Worm (Caenorhabditis elegans) whole organism, L1 larva: ENCODE data around the gene ekl-5.

ENCODE experiments used
- C04F5.9 ChIP-seq: sonication (generic microtip); optimal IDR thresholded peaks from 2 replicates; lab custom pipeline; 2016; ENCODE audit warnings: missing genetic modification characterization, missing compliant biosample characterization
- C16A3.4 ChIP-seq: fragments of 150-350 bp; optimal IDR thresholded peaks from 2 replicates; lab custom pipeline; 2014; ENCODE audit warnings: missing biosample characterization, missing genetic modification characterization
- alr-1 ChIP-seq: fragments of 200-800 bp; sonication (Bioruptor generic); optimal IDR thresholded peaks from 2 replicates; lab custom pipeline; 2018; ENCODE audit warnings: borderline replicate concordance, mild to moderate bottlenecking, missing genetic modification characterization, missing compliant biosample characterization
- aly-2 ChIP-seq: fragments of 150-350 bp; optimal IDR thresholded peaks from 2 replicates; lab custom pipeline; 2014; ENCODE audit warnings: missing biosample characterization, missing genetic modification characterization
- ceh-82 ChIP-seq, 3 experiments: fragments of 150-350 bp in 1 of 3; sonication (generic microtip) in 2 of 3; optimal IDR thresholded peaks; 2 replicates each; lab custom pipeline; 2014 to 2017; ENCODE audit warnings: missing biosample characterization in 3 of 3, missing genetic modification characterization in 3 of 3
- dpl-1 ChIP-seq, 3 experiments: fragments of 150-350 bp in 2 of 3; sonication (generic microtip) in 1 of 3; optimal IDR thresholded peaks; 2 replicates each; lab custom pipeline; 2014 to 2017; ENCODE audit warnings: missing biosample characterization in 3 of 3, missing genetic modification characterization in 3 of 3, missing genetic modification reagents in 3 of 3
- dsc-1 ChIP-seq: sonication (generic microtip); optimal IDR thresholded peaks from 2 replicates; lab custom pipeline; 2016; ENCODE audit warnings: mild to moderate bottlenecking, missing genetic modification characterization, missing compliant biosample characterization
- egl-13 ChIP-seq: sonication (generic microtip); optimal IDR thresholded peaks from 2 replicates; lab custom pipeline; 2016; ENCODE audit warnings: missing genotype, missing genetic modification reagents, missing genetic modification characterization, missing compliant biosample characterization
- egl-27 ChIP-seq, 2 experiments: fragments of 150-350 bp in 1 of 2; sonication (generic microtip); optimal IDR thresholded peaks; 3 replicates each; lab custom pipeline; 2017 to 2018; ENCODE audit warnings: missing biosample characterization in 2 of 2, missing genetic modification characterization in 2 of 2, missing genetic modification reagents in 2 of 2
- elt-2 ChIP-seq: sonication (generic microtip); optimal IDR thresholded peaks from 2 replicates; lab custom pipeline; 2016; ENCODE audit warnings: missing genetic modification characterization, mild to moderate bottlenecking, inconsistent platforms, missing compliant biosample characterization, missing genetic modification reagents
- ets-5 ChIP-seq: fragments of 200-800 bp; sonication (Bioruptor generic); IDR thresholded peaks from 2 replicates; pipeline ENCODE4 v1.3.6; 2022; ENCODE audit warnings: missing genetic modification characterization, missing compliant biosample characterization
- fkh-4 ChIP-seq: sonication (generic microtip); optimal IDR thresholded peaks from 2 replicates; lab custom pipeline; 2016; ENCODE audit warnings: missing compliant biosample characterization, missing genetic modification characterization, borderline replicate concordance
- fkh-8 ChIP-seq: sonication (generic microtip); optimal IDR thresholded peaks from 2 replicates; lab custom pipeline; 2016; ENCODE audit warnings: mild to moderate bottlenecking, missing genetic modification characterization, missing compliant biosample characterization
- fos-1 ChIP-seq: fragments of 150-350 bp; optimal IDR thresholded peaks from 2 replicates; lab custom pipeline; 2014; ENCODE audit warnings: missing biosample characterization, missing genetic modification characterization
- grh-1 ChIP-seq: fragments of 200-800 bp; sonication (Bioruptor generic); IDR thresholded peaks from 2 replicates; pipeline ENCODE4 v1.3.6; 2022; ENCODE audit warnings: missing genetic modification reagents, missing genetic modification characterization, missing compliant biosample characterization
- hlh-17 ChIP-seq: fragments of 200-800 bp; sonication (Bioruptor generic); optimal IDR thresholded peaks from 2 replicates; lab custom pipeline; 2018; ENCODE audit warnings: missing genetic modification characterization, mild to moderate bottlenecking, missing compliant biosample characterization, moderate library complexity, borderline replicate concordance
- hlh-4 ChIP-seq: sonication (generic microtip); optimal IDR thresholded peaks from 2 replicates; lab custom pipeline; 2016; ENCODE audit warnings: mild to moderate bottlenecking, missing genetic modification characterization, missing compliant biosample characterization
- irx-1 ChIP-seq: sonication (generic microtip); optimal IDR thresholded peaks from 2 replicates; lab custom pipeline; 2016; ENCODE audit warnings: missing genetic modification characterization, missing compliant biosample characterization
- jun-1 ChIP-seq: fragments of 150-350 bp; optimal IDR thresholded peaks from 2 replicates; lab custom pipeline; 2014; ENCODE audit warnings: missing biosample characterization, missing genetic modification reagents, missing genetic modification characterization
- lin-13 ChIP-seq: fragments of 150-350 bp; optimal IDR thresholded peaks from 2 replicates; lab custom pipeline; 2014; ENCODE audit warnings: missing biosample characterization, missing genetic modification reagents, missing genetic modification characterization
- lin-14 ChIP-seq: fragments of 200-800 bp; sonication (Bioruptor generic); optimal IDR thresholded peaks from 2 replicates; lab custom pipeline; 2018; ENCODE audit warnings: mild to moderate bottlenecking, missing genetic modification characterization, moderate library complexity, missing compliant biosample characterization
- lir-3 ChIP-seq: sonication (generic microtip); optimal IDR thresholded peaks from 2 replicates; lab custom pipeline; 2016; ENCODE audit warnings: mild to moderate bottlenecking, missing genetic modification characterization, moderate library complexity, missing compliant biosample characterization; ENCODE audit not compliant: poor library complexity
- mab-9 ChIP-seq: fragments of 200-800 bp; sonication (Bioruptor generic); IDR thresholded peaks from 2 replicates; pipeline ENCODE4 v1.3.6; 2022; ENCODE audit warnings: missing genetic modification reagents, missing genetic modification characterization, missing compliant biosample characterization
- mef-2 ChIP-seq: fragments of 150-350 bp; optimal IDR thresholded peaks from 2 replicates; lab custom pipeline; 2014; ENCODE audit warnings: missing biosample characterization, missing genetic modification characterization
- mep-1 ChIP-seq: fragments of 150-350 bp; optimal IDR thresholded peaks from 2 replicates; lab custom pipeline; 2014; ENCODE audit warnings: missing biosample characterization, missing genetic modification characterization
- nhr-11 ChIP-seq: fragments of 150-350 bp; optimal IDR thresholded peaks from 2 replicates; lab custom pipeline; 2014; ENCODE audit warnings: missing biosample characterization, missing genetic modification characterization
- nhr-20 ChIP-seq: sonication (generic microtip); optimal IDR thresholded peaks from 2 replicates; lab custom pipeline; 2016; ENCODE audit warnings: mild to moderate bottlenecking, missing genetic modification characterization, missing compliant biosample characterization
- nhr-237 ChIP-seq: fragments of 150-350 bp; optimal IDR thresholded peaks from 2 replicates; lab custom pipeline; 2014; ENCODE audit warnings: missing biosample characterization, missing genetic modification characterization
- nhr-28 ChIP-seq: fragments of 150-350 bp; optimal IDR thresholded peaks from 2 replicates; lab custom pipeline; 2014; ENCODE audit warnings: missing biosample characterization, missing genetic modification characterization
- nhr-47 ChIP-seq: sonication (generic microtip); optimal IDR thresholded peaks from 2 replicates; lab custom pipeline; 2016; ENCODE audit warnings: mild to moderate bottlenecking, missing genetic modification characterization, moderate library complexity, missing compliant biosample characterization
- nhr-71 ChIP-seq: sonication (generic microtip); optimal IDR thresholded peaks from 2 replicates; lab custom pipeline; 2016; ENCODE audit warnings: mild to moderate bottlenecking, missing genetic modification characterization, moderate library complexity, missing compliant biosample characterization
- nhr-77 ChIP-seq: fragments of 150-350 bp; optimal IDR thresholded peaks from 2 replicates; lab custom pipeline; 2014; ENCODE audit warnings: missing biosample characterization, missing genetic modification characterization
- pag-3 ChIP-seq: sonication (generic microtip); optimal IDR thresholded peaks from 2 replicates; lab custom pipeline; 2017; ENCODE audit warnings: missing genetic modification characterization, mild to moderate bottlenecking, missing compliant biosample characterization, antibody characterized with exemption, borderline replicate concordance; ENCODE audit not compliant: insufficient read depth
- pax-3 ChIP-seq: fragments of 200-800 bp; sonication (Bioruptor generic); optimal IDR thresholded peaks from 2 replicates; lab custom pipeline; 2018; ENCODE audit warnings: mild to moderate bottlenecking, missing genetic modification characterization, moderate library complexity, missing compliant biosample characterization
- pqm-1 ChIP-seq: sonication (generic microtip); optimal IDR thresholded peaks from 3 replicates; lab custom pipeline; 2017; ENCODE audit warnings: missing biosample characterization, missing genetic modification characterization
- skn-1 ChIP-seq: fragments of 150-350 bp; optimal IDR thresholded peaks from 2 replicates; lab custom pipeline; 2014; ENCODE audit warnings: missing biosample characterization, missing genetic modification characterization
- snpc-4 ChIP-seq: fragments of 150-350 bp; optimal IDR thresholded peaks from 2 replicates; lab custom pipeline; 2014; ENCODE audit warnings: missing biosample characterization, missing genetic modification characterization
- sox-4 ChIP-seq: sonication (generic microtip); optimal IDR thresholded peaks from 2 replicates; lab custom pipeline; 2016; ENCODE audit warnings: missing genetic modification characterization, missing compliant biosample characterization
- sptf-1 ChIP-seq: fragments of 150-350 bp; optimal IDR thresholded peaks from 2 replicates; lab custom pipeline; 2014; ENCODE audit warnings: missing biosample characterization, missing genetic modification characterization
- swsn-7 ChIP-seq: sonication (generic microtip); optimal IDR thresholded peaks from 2 replicates; lab custom pipeline; 2016; ENCODE audit warnings: missing genetic modification characterization, missing compliant biosample characterization
- tbx-2 ChIP-seq: sonication (generic microtip); optimal IDR thresholded peaks from 2 replicates; lab custom pipeline; 2016; ENCODE audit warnings: missing genetic modification characterization, missing compliant biosample characterization
- tlp-1 ChIP-seq: fragments of 150-350 bp; optimal IDR thresholded peaks from 2 replicates; lab custom pipeline; 2014; ENCODE audit warnings: missing biosample characterization, missing genetic modification characterization
- unc-30 ChIP-seq: sonication (generic microtip); optimal IDR thresholded peaks from 2 replicates; lab custom pipeline; 2017; ENCODE audit warnings: missing biosample characterization, missing genetic modification characterization
- unc-86 ChIP-seq: sonication (generic microtip); optimal IDR thresholded peaks from 2 replicates; lab custom pipeline; 2016; ENCODE audit warnings: missing genetic modification characterization, missing compliant biosample characterization
- vab-15 ChIP-seq: sonication (generic microtip); optimal IDR thresholded peaks from 2 replicates; lab custom pipeline; 2017; ENCODE audit warnings: missing genotype, mild to moderate bottlenecking, missing genetic modification characterization, missing compliant biosample characterization
- xbp-1 ChIP-seq: sonication (generic microtip); optimal IDR thresholded peaks from 2 replicates; lab custom pipeline; 2016; ENCODE audit warnings: missing genetic modification characterization, missing compliant biosample characterization
- zag-1 ChIP-seq: fragments of 150-350 bp; optimal IDR thresholded peaks from 2 replicates; lab custom pipeline; 2014; ENCODE audit warnings: missing biosample characterization, missing genetic modification characterization
- ztf-11 ChIP-seq, 2 experiments: sonication (generic microtip); optimal IDR thresholded peaks; 2 replicates each; lab custom pipeline; 2016 to 2017; ENCODE audit warnings: missing genetic modification characterization in 2 of 2, missing biosample characterization in 1 of 2, missing compliant biosample characterization in 1 of 2
- ztf-4 ChIP-seq: fragments of 150-350 bp; optimal IDR thresholded peaks from 2 replicates; lab custom pipeline; 2014; ENCODE audit warnings: missing biosample characterization, missing genetic modification characterization

ekl-5 gene

DNA sequence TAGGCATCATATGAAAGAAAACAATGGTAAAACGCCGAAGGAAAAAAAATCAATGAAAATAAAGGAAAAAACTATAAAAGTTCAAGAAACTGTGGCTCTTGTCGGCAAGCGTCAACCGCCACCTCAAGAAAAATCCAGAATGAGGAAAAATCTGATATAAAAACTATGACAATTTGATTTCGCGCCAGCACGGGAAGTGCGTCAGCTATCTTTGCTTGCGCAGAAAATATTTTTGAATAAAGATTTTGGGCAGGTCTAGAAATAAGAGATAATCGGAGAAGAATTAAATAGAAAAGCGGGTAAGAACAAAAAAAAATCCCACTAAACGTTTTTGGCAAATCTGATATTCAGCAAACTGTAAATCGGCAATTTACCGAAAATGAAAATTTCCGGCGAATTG lies 1.2 kb upstream of the ekl-5 start (continued):
- no peak for TF ChIP-seq snpc-4 (tag; lab: Kevin White, UChicago)
- peak; percentile 4 for TF ChIP-seq lin-14 (GFP tag; lab: Kevin White, UChicago)
- no peak for TF ChIP-seq zag-1
- TF ChIP-seq hlh-17 (GFP tag; lab: Kevin White, UChicago), result no peak
- no peak for TF ChIP-seq sptf-1 (tag; lab: Kevin White, UChicago)
- TF ChIP-seq nhr-20 (tag; lab: Kevin White, UChicago), result peak; percentile 15
- TF ChIP-seq jun-1 (tag; lab: Kevin White, UChicago), result no peak
- TF ChIP-seq aly-2 (tag; lab: Kevin White, UChicago), result no peak
- TF ChIP-seq unc-30 (tag; lab: Kevin White, UChicago), result no peak
- no peak for TF ChIP-seq alr-1 (tag; lab: Kevin White, UChicago)
- TF ChIP-seq mef-2, result no peak
- TF ChIP-seq lin-13 (GFP tag; lab: Kevin White, UChicago), result no peak
- no peak for TF ChIP-seq elt-2 (tag; lab: Kevin White, UChicago)
- no peak for TF ChIP-seq nhr-11 (tag; lab: Kevin White, UChicago)
- TF ChIP-seq nhr-77, result no peak
- no peak for TF ChIP-seq hlh-4 (tag; lab: Kevin White, UChicago)
- TF ChIP-seq irx-1 (tag; lab: Kevin White, UChicago), result no peak
- TF ChIP-seq C04F5.9 (tag; lab: Kevin White, UChicago), result no peak
- no peak for TF ChIP-seq unc-86 (tag; lab: Kevin White, UChicago)
- no peak for TF ChIP-seq lir-3 (tag; lab: Kevin White, UChicago)
- peak; percentile 33 for TF ChIP-seq skn-1 (tag; lab: Kevin White, UChicago)
- no peak for TF ChIP-seq swsn-7 (tag; lab: Kevin White, UChicago)
- no peak for TF ChIP-seq tbx-2 (tag; lab: Kevin White, UChicago)
- no peak for TF ChIP-seq vab-15 (tag; lab: Kevin White, UChicago)
- no peak for TF ChIP-seq mep-1
- TF ChIP-seq fos-1 (tag; lab: Kevin White, UChicago), result no peak
- no peak for TF ChIP-seq nhr-237 (tag; lab: Kevin White, UChicago)
- no peak for TF ChIP-seq sox-4 (tag; lab: Kevin White, UChicago)
- no peak for TF ChIP-seq egl-13 (tag; lab: Kevin White, UChicago)
- no peak for TF ChIP-seq ceh-82 (tag; optimal IDR thresholded peaks at IDR 0.05; lab: Kevin White, UChicago)
- no peak for TF ChIP-seq nhr-28
- no peak for TF ChIP-seq pag-3 (tag; lab: Kevin White, UChicago)
- no peak for TF ChIP-seq fkh-4 (tag; lab: Kevin White, UChicago)
- TF ChIP-seq ztf-4 (tag; lab: Kevin White, UChicago), result no peak
- TF ChIP-seq tlp-1 (tag; lab: Kevin White, UChicago), result no peak
- TF ChIP-seq pqm-1, result no peak
- peak; percentile 67 to 74 (median 67) for TF ChIP-seq dpl-1 (GFP tag; optimal IDR thresholded peaks at IDR 0.05; lab: Kevin White, UChicago)

DNA sequence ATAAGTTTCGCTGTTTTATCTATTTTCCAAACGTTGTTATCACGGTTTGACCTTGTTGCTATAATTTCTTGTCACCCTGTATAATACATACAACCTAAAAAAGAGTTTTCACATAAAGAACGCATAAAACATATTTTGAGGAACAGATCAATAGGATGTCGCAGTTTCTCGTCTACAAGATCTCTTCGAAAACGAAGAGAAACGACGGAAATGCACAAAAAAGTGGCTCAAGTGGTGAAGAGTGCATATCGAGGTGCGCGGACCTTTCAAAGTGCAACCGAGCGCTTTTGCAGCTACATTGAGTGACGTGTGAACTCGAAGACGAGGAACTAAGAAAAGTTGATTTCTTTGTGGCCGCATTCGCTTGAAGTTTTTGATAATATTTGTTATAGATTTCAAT lies 2.7 kb downstream of the ekl-5 start, which contains the start of gene Y26E6A.2:
TSS of gene Y26E6A.2 (minus strand) at position 101 of the 400 bp plus-strand sequence.
- TF ChIP-seq skn-1 (tag; lab: Kevin White, UChicago) (no peak), C16A3.4 (tag; lab: Kevin White, UChicago) (no peak), mab-9 (GFP tag; lab: Robert Waterston, UW) (no peak), elt-2 (tag; lab: Kevin White, UChicago) (no peak), lin-14 (GFP tag; lab: Kevin White, UChicago) (peak; percentile 50)
- TF ChIP-seq, all 84 proteins: peak for 1

DNA sequence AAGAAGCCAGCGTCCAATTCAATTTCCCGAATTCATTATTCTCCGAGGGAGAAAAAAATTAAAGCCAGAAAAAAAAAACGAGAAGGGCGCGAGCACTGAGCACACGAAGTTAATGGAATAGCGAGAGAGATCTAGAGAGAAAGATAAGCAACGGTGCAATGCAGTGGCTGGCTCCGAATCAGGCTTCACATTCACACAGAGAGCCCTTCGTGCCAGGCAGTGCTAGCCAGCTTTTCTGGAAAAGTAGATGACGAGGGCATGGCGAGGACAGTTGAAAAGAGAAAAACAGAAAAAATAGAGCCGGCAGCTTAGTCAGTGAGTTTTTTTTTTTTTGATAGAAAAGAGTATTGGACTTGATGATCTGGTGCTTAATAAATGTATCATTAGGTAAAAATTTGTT lies 3.3 kb downstream of the ekl-5 start:
- TF ChIP-seq nhr-77 (no peak), grh-1 (GFP tag; lab: Robert Waterston, UW) (no peak), fkh-8 (tag; lab: Kevin White, UChicago) (peak; percentile 84), ztf-11 (tag; optimal IDR thresholded peaks at IDR 0.05; lab: Kevin White, UChicago) (no peak), dpl-1 (GFP tag; optimal IDR thresholded peaks at IDR 0.05; lab: Kevin White, UChicago) (no peak), lin-14 (GFP tag; lab: Kevin White, UChicago) (peak; percentile 48), egl-13 (tag; lab: Kevin White, UChicago) (peak; percentile 7), swsn-7 (tag; lab: Kevin White, UChicago) (peak; percentile 30), egl-27 (tag; optimal IDR thresholded peaks at IDR 0.05; lab: Kevin White, UChicago) (no peak), unc-30 (tag; lab: Kevin White, UChicago) (peak; percentile 24), nhr-71 (peak; percentile 45), dsc-1 (peak; percentile 52), nhr-47 (peak; percentile 40), xbp-1 (tag; lab: Kevin White, UChicago) (no peak), ets-5 (no peak), pax-3 (peak; percentile 4), lir-3 (tag; lab: Kevin White, UChicago) (no peak)
